Fruit fly (Drosophila melanogaster): ENCODE results near the gene CG43739.
A peak's percentile ranks its signal among the peaks of the same experiment; 100 is the strongest.

The CG43739 gene

DNA sequence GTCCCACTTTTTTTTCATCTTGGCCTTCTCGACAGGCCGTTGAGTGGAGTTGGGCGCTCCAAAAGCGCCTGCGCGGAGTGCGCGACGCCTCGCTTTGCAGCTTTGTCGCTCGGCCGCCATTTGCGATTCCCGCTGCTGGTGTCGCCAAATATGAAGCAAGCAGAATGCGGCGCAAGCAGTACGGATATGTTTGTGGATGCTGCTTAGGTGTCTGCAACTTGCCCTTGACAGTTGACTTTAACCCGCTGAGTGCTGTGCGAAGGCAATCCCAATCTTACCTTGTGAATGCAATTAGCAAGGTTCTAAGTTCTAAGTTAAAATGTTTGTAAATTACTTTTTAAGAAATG is 96.7 kb downstream of the CG43739 start (continued):
- TF ChIP-seq OdsH (GFP tag; optimal IDR thresholded peaks at IDR 0.05) (no peak), CG6792 (GFP tag; optimal IDR thresholded peaks at IDR 0.05) (no peak), vri (GFP tag; optimal IDR thresholded peaks at IDR 0.05) (no peak), Ets21C (GFP tag; optimal IDR thresholded peaks at IDR 0.05) (no peak), esn (GFP tag; optimal IDR thresholded peaks at IDR 0.05) (peak; percentile 25), Sox15 (GFP tag; optimal IDR thresholded peaks at IDR 0.05) (no peak), Smox (GFP tag; optimal IDR thresholded peaks at IDR 0.05) (peak; percentile 10)

All from whole organism, prepupa.